Worm (Caenorhabditis elegans) whole organism, L1 larva: ENCODE measurements around the gene gur-5.

ENCODE experiments used
- C34B4.2 ChIP-seq: sonication (generic microtip); optimal IDR thresholded peaks from 2 replicates; lab custom pipeline; 2017; ENCODE audit warnings: mild to moderate bottlenecking, missing genetic modification characterization, missing compliant biosample characterization
- aly-2 ChIP-seq: fragments of 150-350 bp; optimal IDR thresholded peaks from 2 replicates; lab custom pipeline; 2014; ENCODE audit warnings: missing biosample characterization, missing genetic modification characterization
- blmp-1 ChIP-seq: fragments of 150-350 bp; optimal IDR thresholded peaks from 2 replicates; lab custom pipeline; 2014; ENCODE audit warnings: missing biosample characterization, missing genetic modification characterization
- ceh-82 ChIP-seq, 3 experiments: fragments of 150-350 bp in 1 of 3; sonication (generic microtip) in 2 of 3; optimal IDR thresholded peaks; 2 replicates each; lab custom pipeline; 2014 to 2017; ENCODE audit warnings: missing biosample characterization in 3 of 3, missing genetic modification characterization in 3 of 3
- dpl-1 ChIP-seq, 3 experiments: fragments of 150-350 bp in 2 of 3; sonication (generic microtip) in 1 of 3; optimal IDR thresholded peaks; 2 replicates each; lab custom pipeline; 2014 to 2017; ENCODE audit warnings: missing biosample characterization in 3 of 3, missing genetic modification characterization in 3 of 3, missing genetic modification reagents in 3 of 3
- dsc-1 ChIP-seq: sonication (generic microtip); optimal IDR thresholded peaks from 2 replicates; lab custom pipeline; 2016; ENCODE audit warnings: mild to moderate bottlenecking, missing genetic modification characterization, missing compliant biosample characterization
- efl-1 ChIP-seq, 4 experiments: fragments of 150-350 bp; optimal IDR thresholded peaks in 3 of 4; peaks in 1 of 4; 1 replicate in 1 of 4; 2 replicates in 3 of 4; lab custom pipeline; 2014; ENCODE audit warnings: missing biosample characterization in 2 of 4, missing genetic modification characterization in 2 of 4, missing genetic modification reagents in 2 of 4
- egl-13 ChIP-seq: sonication (generic microtip); optimal IDR thresholded peaks from 2 replicates; lab custom pipeline; 2016; ENCODE audit warnings: missing genotype, missing genetic modification reagents, missing genetic modification characterization, missing compliant biosample characterization
- egl-27 ChIP-seq, 2 experiments: fragments of 150-350 bp in 1 of 2; sonication (generic microtip); optimal IDR thresholded peaks; 3 replicates each; lab custom pipeline; 2017 to 2018; ENCODE audit warnings: missing biosample characterization in 2 of 2, missing genetic modification characterization in 2 of 2, missing genetic modification reagents in 2 of 2
- elt-2 ChIP-seq: sonication (generic microtip); optimal IDR thresholded peaks from 2 replicates; lab custom pipeline; 2016; ENCODE audit warnings: missing genetic modification characterization, mild to moderate bottlenecking, inconsistent platforms, missing compliant biosample characterization, missing genetic modification reagents
- elt-3 ChIP-seq, 6 experiments: fragments of 150-350 bp in 1 of 6; sonication (generic microtip); optimal IDR thresholded peaks; 2 replicates each; lab custom pipeline; 2017 to 2018; ENCODE audit warnings: missing biosample characterization in 6 of 6, missing genetic modification characterization in 6 of 6, inconsistent platforms in 1 of 6
- fkh-10 ChIP-seq: sonication (generic microtip); optimal IDR thresholded peaks from 2 replicates; lab custom pipeline; 2017; ENCODE audit warnings: missing biosample characterization, missing genetic modification reagents, missing genetic modification characterization
- fkh-4 ChIP-seq: sonication (generic microtip); optimal IDR thresholded peaks from 2 replicates; lab custom pipeline; 2016; ENCODE audit warnings: missing compliant biosample characterization, missing genetic modification characterization, borderline replicate concordance
- fkh-8 ChIP-seq: sonication (generic microtip); optimal IDR thresholded peaks from 2 replicates; lab custom pipeline; 2016; ENCODE audit warnings: mild to moderate bottlenecking, missing genetic modification characterization, missing compliant biosample characterization
- hpl-2 ChIP-seq: fragments of 150-350 bp; optimal IDR thresholded peaks from 2 replicates; lab custom pipeline; 2014; ENCODE audit warnings: missing biosample characterization, missing genetic modification reagents, missing genetic modification characterization
- irx-1 ChIP-seq: sonication (generic microtip); optimal IDR thresholded peaks from 2 replicates; lab custom pipeline; 2016; ENCODE audit warnings: missing genetic modification characterization, missing compliant biosample characterization
- isw-1 ChIP-seq: fragments of 200-800 bp; sonication (Bioruptor generic); IDR thresholded peaks from 2 replicates; pipeline ENCODE4 v1.3.6; 2022; ENCODE audit warnings: missing genetic modification characterization, missing compliant biosample characterization
- jun-1 ChIP-seq: fragments of 150-350 bp; optimal IDR thresholded peaks from 2 replicates; lab custom pipeline; 2014; ENCODE audit warnings: missing biosample characterization, missing genetic modification reagents, missing genetic modification characterization
- lin-13 ChIP-seq: fragments of 150-350 bp; optimal IDR thresholded peaks from 2 replicates; lab custom pipeline; 2014; ENCODE audit warnings: missing biosample characterization, missing genetic modification reagents, missing genetic modification characterization
- lin-14 ChIP-seq: fragments of 200-800 bp; sonication (Bioruptor generic); optimal IDR thresholded peaks from 2 replicates; lab custom pipeline; 2018; ENCODE audit warnings: mild to moderate bottlenecking, missing genetic modification characterization, moderate library complexity, missing compliant biosample characterization
- lin-15B ChIP-seq: fragments of 150-350 bp; sonication (generic microtip); optimal IDR thresholded peaks from 3 replicates; lab custom pipeline; 2014; ENCODE audit warnings: missing biosample characterization, missing genetic modification characterization
- lin-35 ChIP-seq, 2 experiments: fragments of 150-350 bp; optimal IDR thresholded peaks; 2 replicates each; lab custom pipeline; 2014; ENCODE audit warnings: missing biosample characterization in 2 of 2, missing genetic modification characterization in 2 of 2, missing genetic modification reagents in 2 of 2
- lsy-2 ChIP-seq, 2 experiments: fragments of 150-350 bp; optimal IDR thresholded peaks; 2 replicates each; lab custom pipeline; 2014; ENCODE audit warnings: missing biosample characterization in 2 of 2, missing genetic modification characterization in 2 of 2
- mdl-1 ChIP-seq, 2 experiments: fragments of 150-350 bp; optimal IDR thresholded peaks; 2 replicates each; lab custom pipeline; 2014 to 2017; ENCODE audit warnings: missing biosample characterization in 2 of 2, missing genetic modification characterization in 2 of 2, inconsistent platforms in 1 of 2
- mef-2 ChIP-seq: fragments of 150-350 bp; optimal IDR thresholded peaks from 2 replicates; lab custom pipeline; 2014; ENCODE audit warnings: missing biosample characterization, missing genetic modification characterization
- nhr-11 ChIP-seq: fragments of 150-350 bp; optimal IDR thresholded peaks from 2 replicates; lab custom pipeline; 2014; ENCODE audit warnings: missing biosample characterization, missing genetic modification characterization
- nhr-12 ChIP-seq: sonication (generic microtip); optimal IDR thresholded peaks from 2 replicates; lab custom pipeline; 2017; ENCODE audit warnings: missing biosample characterization, missing genetic modification characterization
- nhr-20 ChIP-seq: sonication (generic microtip); optimal IDR thresholded peaks from 2 replicates; lab custom pipeline; 2016; ENCODE audit warnings: mild to moderate bottlenecking, missing genetic modification characterization, missing compliant biosample characterization
- nhr-47 ChIP-seq: sonication (generic microtip); optimal IDR thresholded peaks from 2 replicates; lab custom pipeline; 2016; ENCODE audit warnings: mild to moderate bottlenecking, missing genetic modification characterization, moderate library complexity, missing compliant biosample characterization
- nhr-71 ChIP-seq: sonication (generic microtip); optimal IDR thresholded peaks from 2 replicates; lab custom pipeline; 2016; ENCODE audit warnings: mild to moderate bottlenecking, missing genetic modification characterization, moderate library complexity, missing compliant biosample characterization
- nhr-76 ChIP-seq: sonication (generic microtip); optimal IDR thresholded peaks from 2 replicates; lab custom pipeline; 2017; ENCODE audit warnings: missing biosample characterization, missing genetic modification characterization
- pag-3 ChIP-seq: sonication (generic microtip); optimal IDR thresholded peaks from 2 replicates; lab custom pipeline; 2017; ENCODE audit warnings: missing genetic modification characterization, mild to moderate bottlenecking, missing compliant biosample characterization, antibody characterized with exemption, borderline replicate concordance; ENCODE audit not compliant: insufficient read depth
- pax-3 ChIP-seq: fragments of 200-800 bp; sonication (Bioruptor generic); optimal IDR thresholded peaks from 2 replicates; lab custom pipeline; 2018; ENCODE audit warnings: mild to moderate bottlenecking, missing genetic modification characterization, moderate library complexity, missing compliant biosample characterization
- skn-1 ChIP-seq: fragments of 150-350 bp; optimal IDR thresholded peaks from 2 replicates; lab custom pipeline; 2014; ENCODE audit warnings: missing biosample characterization, missing genetic modification characterization
- snu-23 ChIP-seq: sonication (generic microtip); optimal IDR thresholded peaks from 2 replicates; lab custom pipeline; 2016; ENCODE audit warnings: missing genetic modification characterization, missing compliant biosample characterization
- sox-4 ChIP-seq: sonication (generic microtip); optimal IDR thresholded peaks from 2 replicates; lab custom pipeline; 2016; ENCODE audit warnings: missing genetic modification characterization, missing compliant biosample characterization
- swsn-7 ChIP-seq: sonication (generic microtip); optimal IDR thresholded peaks from 2 replicates; lab custom pipeline; 2016; ENCODE audit warnings: missing genetic modification characterization, missing compliant biosample characterization
- unc-30 ChIP-seq: sonication (generic microtip); optimal IDR thresholded peaks from 2 replicates; lab custom pipeline; 2017; ENCODE audit warnings: missing biosample characterization, missing genetic modification characterization
- vab-15 ChIP-seq: sonication (generic microtip); optimal IDR thresholded peaks from 2 replicates; lab custom pipeline; 2017; ENCODE audit warnings: missing genotype, mild to moderate bottlenecking, missing genetic modification characterization, missing compliant biosample characterization
- xbp-1 ChIP-seq: sonication (generic microtip); optimal IDR thresholded peaks from 2 replicates; lab custom pipeline; 2016; ENCODE audit warnings: missing genetic modification characterization, missing compliant biosample characterization
- zag-1 ChIP-seq: fragments of 150-350 bp; optimal IDR thresholded peaks from 2 replicates; lab custom pipeline; 2014; ENCODE audit warnings: missing biosample characterization, missing genetic modification characterization
- ztf-4 ChIP-seq: fragments of 150-350 bp; optimal IDR thresholded peaks from 2 replicates; lab custom pipeline; 2014; ENCODE audit warnings: missing biosample characterization, missing genetic modification characterization

Gene gur-5

ce11 chrII:5332345-5333124 is 47.4 kb downstream of the gur-5 start:
- TF ChIP-seq lin-13 (GFP tag; lab: Kevin White, UChicago) (no peak), mef-2 (tag; lab: Kevin White, UChicago) (no peak), dpl-1 (GFP tag; optimal IDR thresholded peaks at IDR 0.05; lab: Kevin White, UChicago) (no peak), pag-3 (tag; lab: Kevin White, UChicago) (no peak), fkh-4 (tag; lab: Kevin White, UChicago) (no peak), elt-2 (tag; lab: Kevin White, UChicago) (peak; percentile 74), jun-1 (tag; lab: Kevin White, UChicago) (peak; percentile 12), hpl-2 (GFP tag; lab: Kevin White, UChicago) (no peak)

ce11 chrII:5333729-5334255 is 48.7 kb downstream of the gur-5 start:
- TF ChIP-seq fkh-8 (no peak), zag-1 (tag; lab: Kevin White, UChicago) (no peak), mdl-1 (tag; optimal IDR thresholded peaks at IDR 0.05; lab: Kevin White, UChicago) (no peak), egl-13 (tag; lab: Kevin White, UChicago) (no peak), lin-13 (GFP tag; lab: Kevin White, UChicago) (no peak), mef-2 (tag; lab: Kevin White, UChicago) (no peak), elt-3 (tag; optimal IDR thresholded peaks at IDR 0.05; lab: Kevin White, UChicago) (no peak), unc-30 (tag; lab: Kevin White, UChicago) (no peak), lin-14 (peak; percentile 27), nhr-20 (tag; lab: Kevin White, UChicago) (no peak), ceh-82 (tag; optimal IDR thresholded peaks at IDR 0.05; lab: Kevin White, UChicago) (no peak), xbp-1 (tag; lab: Kevin White, UChicago) (no peak), vab-15 (peak; percentile 6), irx-1 (tag; lab: Kevin White, UChicago) (no peak), hpl-2 (GFP tag; lab: Kevin White, UChicago) (no peak), nhr-76 (no peak), C34B4.2 (no peak), lsy-2 (tag; optimal IDR thresholded peaks at IDR 0.05; lab: Kevin White, UChicago) (peak in 1 of 2 experiments; percentile 10), pag-3 (tag; lab: Kevin White, UChicago) (no peak), blmp-1 (tag; lab: Kevin White, UChicago) (peak; percentile 5), elt-2 (tag; lab: Kevin White, UChicago) (peak; percentile 3), swsn-7 (tag; lab: Kevin White, UChicago) (no peak), lin-35 (GFP tag; optimal IDR thresholded peaks at IDR 0.05; lab: Kevin White, UChicago) (no peak), nhr-47 (tag; lab: Kevin White, UChicago) (no peak), snu-23 (GFP tag; lab: Kevin White, UChicago) (no peak)
- TF ChIP-seq, all 84 proteins: peak for 5

- TF ChIP-seq egl-13 (tag; lab: Kevin White, UChicago) (peak; percentile 55), fkh-4 (tag; lab: Kevin White, UChicago) (no peak), nhr-11 (tag; lab: Kevin White, UChicago) (peak; percentile 11), skn-1 (tag; lab: Kevin White, UChicago) (no peak), sox-4 (peak; percentile 66), isw-1 (no peak), nhr-71 (tag; lab: Kevin White, UChicago) (peak; percentile 68), pax-3 (tag; lab: Kevin White, UChicago) (no peak), lsy-2 (tag; optimal IDR thresholded peaks at IDR 0.05; lab: Kevin White, UChicago) (peak in 1 of 2 experiments; percentile 13), ztf-4 (tag; lab: Kevin White, UChicago) (peak; percentile 48), nhr-12 (tag; lab: Kevin White, UChicago) (no peak), efl-1 (optimal IDR thresholded peaks at IDR 0.05; lab: Kevin White, UChicago) (no peak), efl-1 (GFP tag; optimal IDR thresholded peaks at IDR 0.05 in 1 of 2; lab: Kevin White, UChicago) (no peak), fkh-8 (peak; percentile 92), lin-15B (no peak), zag-1 (tag; lab: Kevin White, UChicago) (no peak), dsc-1 (tag; lab: Kevin White, UChicago) (peak; percentile 67), jun-1 (tag; lab: Kevin White, UChicago) (no peak), lin-14 (peak; percentile 38), C34B4.2 (no peak), fkh-10 (no peak), egl-27 (tag; optimal IDR thresholded peaks at IDR 0.05; lab: Kevin White, UChicago) (no peak), nhr-47 (tag; lab: Kevin White, UChicago) (peak; percentile 58), mef-2 (tag; lab: Kevin White, UChicago) (no peak), aly-2 (tag; lab: Kevin White, UChicago) (no peak)
Measured at ce11 chrII:5334628-5335027, 49.5 kb downstream of the gur-5 start.
